Worm (Caenorhabditis elegans): Measurements from ENCODE around the gene nhr-152.

nhr-152 gene

DNA sequence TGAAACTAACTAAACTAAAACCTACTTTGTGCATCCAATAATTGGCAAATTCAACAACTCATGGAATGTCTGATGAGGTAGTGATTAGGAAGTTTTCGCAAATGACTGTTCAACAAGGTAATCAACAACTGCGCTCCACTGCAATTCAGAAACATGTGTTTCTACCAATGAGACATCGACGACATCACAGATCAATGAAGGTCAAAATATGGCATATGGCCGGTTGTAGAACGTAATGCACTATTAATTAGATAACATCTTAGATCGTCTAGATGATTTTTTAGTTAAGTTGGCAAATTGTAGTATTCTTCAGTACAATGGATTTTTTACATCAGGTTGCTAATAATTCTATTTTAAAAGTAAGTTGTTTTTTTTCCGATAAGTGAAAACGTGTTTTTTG, at the start of gene nhr-152, which contains the start of gene nhr-94:
Gene nhr-152, plus strand, starts transcription at position 162 of the 400 bp plus-strand sequence.
Gene nhr-94, minus strand, starts transcription at position 147 of the 400 bp plus-strand sequence.
- no peak for TF ChIP-seq unc-62 (GFP tag; optimal IDR thresholded peaks at IDR 0.05)

DNA sequence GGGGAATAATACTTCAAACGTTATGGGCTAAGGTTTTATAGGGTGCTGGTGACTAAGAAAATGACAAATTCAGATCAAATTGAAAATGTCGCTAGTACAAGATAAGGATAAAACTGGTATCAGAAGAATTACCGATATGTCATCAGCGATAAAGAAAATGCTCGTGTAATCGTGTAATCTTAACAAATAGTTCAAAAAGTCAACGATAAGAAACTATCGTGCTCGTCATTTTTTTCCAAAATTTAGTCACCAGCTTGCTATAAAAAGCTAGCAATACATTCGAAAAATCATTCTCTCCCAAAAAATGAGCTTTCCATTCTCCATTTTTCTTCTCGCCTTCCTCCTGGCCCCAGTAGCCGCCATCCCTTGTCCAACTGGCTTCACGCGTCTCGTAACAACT, 48.3 kb upstream of the nhr-152 start, which contains the start of gene clec-45:
Gene clec-45, plus strand, starts transcription at position 301 of the 400 bp plus-strand sequence.
- TF ChIP-seq unc-62 (GFP tag; optimal IDR thresholded peaks at IDR 0.05) = no peak

DNA sequence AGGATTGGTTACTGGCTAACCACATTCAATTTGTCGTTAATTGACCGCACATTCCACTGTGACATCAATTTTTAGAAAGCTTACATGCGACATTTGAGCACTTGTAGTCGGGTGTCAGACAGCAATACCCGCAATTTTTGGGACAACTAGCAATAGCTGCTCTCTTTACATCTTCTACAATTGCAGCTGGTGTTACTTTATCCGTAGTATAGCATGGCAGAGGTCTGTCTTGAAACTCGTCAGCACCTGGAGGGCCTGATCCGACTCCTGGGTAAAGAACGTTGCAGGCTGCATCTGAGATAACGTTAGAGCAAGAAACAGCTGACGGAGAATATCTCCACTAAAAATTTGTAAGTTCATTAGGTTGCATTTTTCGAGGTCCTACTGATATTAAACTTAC, 46.8 kb upstream of the nhr-152 start:
- no peak for TF ChIP-seq unc-62 (GFP tag; optimal IDR thresholded peaks at IDR 0.05)

DNA sequence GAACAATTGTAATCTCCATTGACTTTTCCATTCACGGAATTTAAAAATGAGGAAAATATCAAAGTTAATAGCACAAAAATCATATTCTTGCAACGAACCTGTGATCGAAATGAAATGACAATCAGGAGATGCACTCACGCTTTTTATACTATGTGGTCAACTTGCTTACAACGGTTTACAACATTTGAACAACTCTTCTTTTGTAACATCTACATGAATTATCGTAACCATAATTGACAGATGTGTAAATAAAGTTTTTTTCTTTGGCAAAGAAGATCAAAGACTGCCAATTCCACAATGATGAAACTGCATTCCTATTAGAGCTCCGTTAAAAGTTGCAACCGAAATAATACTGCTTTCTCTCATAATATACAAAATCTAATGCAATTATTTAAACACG, 46.4 kb upstream of the nhr-152 start, which contains the start of gene F07C4.10:
Gene F07C4.10, minus strand, starts transcription at position 101 of the 400 bp plus-strand sequence.
- TF ChIP-seq unc-62 (GFP tag; optimal IDR thresholded peaks at IDR 0.05) = no peak

DNA sequence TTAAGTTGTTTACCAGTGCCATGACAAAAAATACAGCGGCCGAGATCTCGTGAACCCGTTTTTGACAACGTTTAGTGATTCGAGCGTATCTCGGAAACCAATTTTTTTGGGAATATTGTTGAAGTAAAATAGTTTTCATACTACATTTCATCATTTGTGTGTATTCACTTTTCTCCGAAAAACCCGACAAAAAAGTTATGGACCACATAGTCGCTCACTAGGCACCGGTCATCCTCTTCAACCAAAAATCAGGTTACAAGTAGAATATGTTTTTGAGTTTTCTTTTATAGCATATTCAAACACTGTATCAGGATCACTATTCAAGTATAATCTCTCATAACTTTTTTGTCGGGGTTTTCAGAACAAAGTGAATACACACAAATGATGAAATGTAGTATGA, 44.4 kb upstream of the nhr-152 start:
- TF ChIP-seq unc-62 (GFP tag; optimal IDR thresholded peaks at IDR 0.05) = no peak

DNA sequence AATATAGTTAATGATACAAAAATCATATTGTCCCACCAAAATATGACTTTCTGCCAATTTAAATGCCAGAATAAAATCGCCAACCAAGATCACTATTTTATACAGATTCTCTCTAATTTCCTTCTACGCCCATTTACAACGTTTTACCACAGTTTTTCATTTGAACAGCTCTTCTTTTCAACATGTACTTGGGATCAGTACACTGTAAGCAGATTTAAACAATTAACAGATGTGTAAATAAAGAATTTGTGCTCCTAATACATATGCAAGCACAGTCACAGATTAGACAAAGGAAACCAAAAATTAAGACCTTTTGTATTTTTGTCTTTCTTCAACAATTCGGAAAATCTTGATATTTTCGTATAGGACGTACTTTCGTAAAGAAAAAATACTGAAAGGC, 42.7 kb upstream of the nhr-152 start, which contains the start of gene F07C4.11:
Gene F07C4.11, minus strand, starts transcription at position 101 of the 400 bp plus-strand sequence.
- no peak for TF ChIP-seq unc-62 (GFP tag; optimal IDR thresholded peaks at IDR 0.05)

DNA sequence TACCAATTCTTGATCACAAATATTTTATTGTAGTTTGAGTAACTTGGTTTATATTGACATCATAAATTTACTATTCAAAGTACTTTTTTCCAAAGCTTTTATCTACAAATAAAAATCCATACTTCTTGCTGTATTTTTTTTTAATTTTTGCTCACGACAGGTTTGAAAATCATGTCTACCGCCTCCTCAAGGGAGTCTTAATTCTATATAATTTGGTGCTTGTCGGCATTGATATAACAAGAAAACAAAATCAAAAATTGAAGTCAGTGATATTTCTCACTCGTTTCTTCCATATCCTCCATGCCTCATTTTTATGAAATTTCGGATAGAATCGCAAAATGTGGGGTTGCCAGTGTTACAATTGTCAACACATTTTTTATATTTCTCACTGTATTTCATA, 40.7 kb upstream of the nhr-152 start, which contains the start of gene str-47:
Gene str-47, plus strand, starts transcription at position 301 of the 400 bp plus-strand sequence.
- no peak for TF ChIP-seq unc-62 (GFP tag; optimal IDR thresholded peaks at IDR 0.05)

DNA sequence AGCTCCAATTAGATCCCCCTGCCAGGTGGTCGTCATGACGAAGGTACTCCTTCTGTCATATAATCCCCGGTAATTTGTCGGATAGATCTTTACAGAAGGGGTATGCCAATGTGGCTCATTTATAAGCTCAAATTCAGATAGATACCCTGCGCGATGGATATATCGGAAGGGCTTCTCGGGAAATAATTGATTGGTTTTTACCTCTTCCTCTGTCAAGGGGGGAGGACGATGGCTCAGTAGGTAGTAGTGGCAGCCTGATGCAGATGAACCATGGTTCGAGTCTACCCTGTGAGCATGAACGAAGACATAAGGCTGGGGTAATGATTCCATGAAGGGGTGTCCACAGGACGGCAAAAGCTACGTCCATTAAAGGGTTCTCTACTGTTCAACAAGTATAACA, 39.0 kb upstream of the nhr-152 start:
- no peak for TF ChIP-seq unc-62 (GFP tag; optimal IDR thresholded peaks at IDR 0.05)

DNA sequence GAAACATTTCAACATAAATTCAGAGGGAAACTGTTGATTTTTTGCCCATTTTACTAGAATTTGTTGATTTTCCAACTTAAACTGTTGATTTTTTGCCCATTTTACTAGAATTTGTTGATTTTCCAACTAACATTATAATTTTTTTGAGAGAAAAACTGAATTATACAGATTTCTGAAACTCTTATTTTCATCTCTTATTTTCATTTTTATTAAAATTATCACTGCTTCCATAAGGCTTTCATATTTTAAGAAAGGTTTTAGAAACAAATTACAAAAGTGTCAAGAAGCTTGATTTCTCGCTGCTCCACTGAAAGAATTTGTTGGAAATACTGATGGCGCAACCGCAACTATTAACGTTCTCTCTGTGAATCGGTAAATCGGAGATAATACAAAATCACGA, 36.2 kb upstream of the nhr-152 start:
- no peak for TF ChIP-seq unc-62 (GFP tag; optimal IDR thresholded peaks at IDR 0.05)

DNA sequence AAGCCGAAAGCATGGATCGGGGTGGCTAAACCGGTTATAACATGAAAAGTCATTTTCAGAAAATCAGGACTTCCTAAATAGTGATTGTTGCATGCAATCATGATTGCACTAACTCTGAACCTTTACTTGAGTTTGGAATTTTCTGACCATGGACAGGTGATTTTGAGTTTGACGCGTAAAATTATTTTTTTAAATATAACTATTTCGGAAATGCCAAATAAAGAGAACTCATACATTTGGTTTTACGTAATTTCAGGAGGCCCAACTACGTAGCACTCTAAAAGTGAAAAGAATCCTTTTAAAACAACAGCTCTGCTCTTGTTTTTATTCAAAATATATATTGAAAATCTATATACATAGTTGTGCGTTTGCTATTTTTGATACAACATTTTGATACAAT, 34.4 kb upstream of the nhr-152 start, which contains the start of gene srh-234:
Gene srh-234, minus strand, starts transcription at position 101 of the 400 bp plus-strand sequence.
- no peak for TF ChIP-seq unc-62 (GFP tag; optimal IDR thresholded peaks at IDR 0.05)

DNA sequence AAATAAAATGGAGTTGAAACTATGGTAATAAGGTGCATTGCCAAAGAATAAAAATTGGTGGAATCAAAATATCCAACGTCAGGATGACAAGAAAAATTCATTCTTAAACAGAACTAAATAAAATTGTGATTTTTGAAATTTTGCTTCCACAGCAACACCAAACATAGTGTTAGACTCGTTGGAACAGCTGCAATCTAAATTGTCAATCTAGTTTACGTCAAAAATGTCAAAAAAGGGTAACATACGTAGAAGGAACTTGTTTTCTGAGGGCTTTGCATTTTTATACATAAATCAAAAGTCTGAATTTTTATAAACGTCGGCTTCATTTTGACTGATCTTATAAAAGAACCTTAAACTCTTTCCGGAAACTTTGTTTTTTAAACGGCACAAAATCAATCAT, 32.6 kb upstream of the nhr-152 start, which contains the start of gene srh-200:
Gene srh-200, minus strand, starts transcription at position 101 of the 400 bp plus-strand sequence.
- TF ChIP-seq unc-62 (GFP tag; optimal IDR thresholded peaks at IDR 0.05) = no peak

DNA sequence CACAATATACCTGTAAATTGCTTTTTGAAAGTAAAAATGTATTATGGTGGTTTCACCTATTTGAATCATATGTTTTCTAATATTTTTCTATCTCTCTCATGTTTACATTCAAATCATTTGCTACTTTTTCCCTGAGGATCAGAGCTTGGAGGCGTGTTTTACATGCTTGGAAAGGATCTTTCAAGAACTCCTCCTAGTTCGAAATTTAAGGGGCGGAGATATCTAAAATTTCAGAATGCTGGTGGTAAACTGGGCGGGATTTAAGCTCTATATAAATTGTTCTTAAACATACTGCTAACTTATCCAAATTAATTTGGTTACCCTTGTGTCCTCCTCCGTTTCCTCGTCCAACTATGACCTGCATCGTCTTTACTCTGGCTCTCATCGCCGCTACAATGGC, 18.2 kb upstream of the nhr-152 start, which contains the start of gene C12D5.5:
Gene C12D5.5, plus strand, starts transcription at position 301 of the 400 bp plus-strand sequence.
- no peak for TF ChIP-seq unc-62 (GFP tag; optimal IDR thresholded peaks at IDR 0.05)

DNA sequence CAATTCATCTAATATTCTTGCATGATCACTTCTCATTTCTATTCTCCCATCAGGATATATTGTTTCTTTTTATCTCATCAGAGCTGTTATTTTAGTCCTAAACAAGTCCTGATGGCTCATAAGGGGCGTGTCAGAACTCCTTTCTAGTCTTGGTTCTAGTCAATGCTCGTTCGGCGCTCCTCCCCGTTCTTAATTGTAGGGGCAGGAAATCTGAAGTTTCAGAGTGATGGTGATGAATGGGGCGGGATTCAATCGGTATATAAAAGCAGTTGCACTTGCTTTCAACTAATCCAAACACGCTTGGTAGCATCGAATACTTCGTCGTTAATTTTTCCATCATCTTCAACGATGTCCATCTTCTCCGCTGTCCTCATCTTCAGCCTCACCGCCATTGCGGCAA, 13.9 kb upstream of the nhr-152 start, which contains the start of gene C12D5.4:
Gene C12D5.4, plus strand, starts transcription at position 301 of the 400 bp plus-strand sequence.
- TF ChIP-seq unc-62 (GFP tag; optimal IDR thresholded peaks at IDR 0.05) = no peak

DNA sequence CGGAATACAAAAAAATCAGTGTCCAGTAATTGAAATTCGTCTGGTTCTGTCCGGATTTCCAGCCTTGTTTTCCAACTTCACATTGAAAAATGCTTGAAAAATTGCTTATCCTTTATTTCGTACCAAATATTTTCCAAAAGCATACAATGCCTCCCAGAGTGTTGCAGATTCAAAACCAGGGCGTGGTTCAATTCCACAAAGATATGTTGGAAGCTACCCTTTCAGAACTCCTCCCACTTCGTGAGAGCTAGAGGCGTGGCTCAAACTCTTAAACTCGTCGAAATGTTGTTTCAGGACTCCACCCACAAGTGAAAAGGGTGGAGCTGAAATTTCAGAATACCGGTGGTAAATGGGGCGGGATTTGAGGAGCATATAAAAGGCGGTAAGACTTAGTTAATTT, 10.2 kb upstream of the nhr-152 start, which contains the start of gene C12D5.3:
Gene C12D5.3, plus strand, starts transcription at position 301 of the 400 bp plus-strand sequence.
- no peak for TF ChIP-seq unc-62 (GFP tag; optimal IDR thresholded peaks at IDR 0.05)

DNA sequence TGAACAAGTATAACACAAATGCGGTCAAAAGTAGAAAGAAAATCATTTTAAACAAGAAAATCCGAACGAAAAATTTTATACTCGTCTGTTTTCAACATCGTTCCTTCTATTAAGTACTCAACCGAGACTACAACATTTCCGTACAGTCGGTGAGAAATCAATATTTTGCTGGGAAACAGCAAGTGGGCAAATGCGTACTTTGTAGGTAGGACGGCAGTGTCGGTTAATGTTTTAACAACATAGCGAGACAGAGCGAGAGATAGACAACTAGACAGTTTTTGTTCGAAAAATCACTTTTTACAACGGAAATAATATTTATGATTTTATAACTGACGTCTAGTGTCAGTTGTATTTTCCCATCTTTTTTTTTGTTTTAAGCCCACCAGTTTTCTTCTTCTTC, 4.8 kb upstream of the nhr-152 start, which contains the start of gene cyp-33A1:
Gene cyp-33A1, minus strand, starts transcription at position 72 of the 400 bp plus-strand sequence.
- no peak for TF ChIP-seq unc-62 (GFP tag; optimal IDR thresholded peaks at IDR 0.05)

DNA sequence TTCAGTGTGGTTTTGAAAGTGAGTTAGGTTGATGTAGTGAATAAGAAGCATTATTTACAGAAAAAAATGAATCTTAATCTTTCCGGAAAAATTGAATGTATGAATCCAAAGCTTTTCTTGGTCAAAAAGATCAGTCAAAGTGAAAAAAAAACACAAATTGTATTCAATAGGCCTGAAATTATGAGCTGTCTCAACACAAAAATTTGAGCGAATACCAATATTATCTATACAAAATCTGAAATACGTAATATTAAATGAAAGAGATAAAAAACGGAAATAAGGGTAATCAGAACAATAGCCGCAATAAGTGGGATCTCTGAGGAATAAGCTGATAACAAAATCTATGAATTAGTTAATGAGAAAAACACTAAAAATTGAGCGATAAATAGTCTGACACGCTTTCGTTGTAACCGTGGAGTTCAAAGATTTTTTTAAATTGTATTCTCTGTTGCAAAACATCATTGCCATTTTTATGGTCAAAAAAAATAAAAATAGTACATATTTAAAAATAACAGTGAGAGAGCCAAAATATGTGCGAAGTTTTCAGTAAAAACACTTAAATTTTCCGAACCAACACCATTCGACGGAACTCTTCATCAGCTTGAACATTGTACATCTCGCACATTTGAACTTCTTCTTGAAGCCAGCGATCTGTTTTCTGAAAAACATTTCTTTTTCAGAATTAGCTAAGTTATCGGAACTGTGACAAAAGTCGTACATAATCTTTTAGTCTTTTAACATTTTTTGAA, 2.1 kb upstream of the nhr-152 start, which contains the start of gene sre-11:
Gene sre-11, minus strand, starts transcription at position 51 of the 749 bp plus-strand sequence.
- no peak for TF ChIP-seq unc-62 (GFP tag; optimal IDR thresholded peaks at IDR 0.05)
